Fruit fly (Drosophila melanogaster): ENCODE measurements around the gene Gbeta5.

DNA sequence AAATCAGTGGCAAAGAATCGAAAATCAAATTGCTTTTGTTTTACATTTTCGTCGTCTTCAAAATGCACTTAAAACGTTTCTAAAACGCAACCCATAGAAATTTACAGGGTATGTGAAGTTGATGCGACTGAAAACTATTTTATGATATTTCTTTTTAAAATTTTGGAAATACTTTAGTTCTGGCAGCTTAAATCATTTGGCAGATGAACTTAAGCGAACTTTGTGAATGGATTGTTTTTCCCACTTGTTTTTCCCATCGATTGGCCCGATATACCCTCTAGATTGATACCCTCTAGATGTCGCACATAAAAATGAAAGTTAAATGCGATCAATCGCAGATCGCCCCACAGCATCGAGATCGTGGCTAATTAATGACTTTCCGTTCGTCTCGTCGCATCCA, 25.9 kb downstream of the Gbeta5 start:
- TF ChIP-seq h (optimal IDR thresholded peaks at IDR 0.05), result no peak
- TF ChIP-seq Sin3A (optimal IDR thresholded peaks at IDR 0.05), result no peak

Data from Kc167 (cell line).